Fruit fly (Drosophila melanogaster) whole organism, adult: ENCODE data around the gene unk.

ENCODE experiments used
- CG11617 ChIP-seq: fragments of 200-800 bp; sonication (Bioruptor generic); optimal IDR thresholded peaks from 2 replicates; lab custom pipeline; 2017; ENCODE audit warnings: mild to moderate bottlenecking, missing biosample characterization, missing genetic modification reagents, missing genetic modification characterization
- CG1620 ChIP-seq: fragments of 200-800 bp; sonication (Bioruptor generic); optimal IDR thresholded peaks from 2 replicates; lab custom pipeline; 2016; ENCODE audit warnings: missing biosample characterization, missing genetic modification characterization
- Clk ChIP-seq: fragments of 200-800 bp; sonication (Bioruptor generic); optimal IDR thresholded peaks from 2 replicates; lab custom pipeline; 2017; ENCODE audit warnings: missing biosample characterization, missing genetic modification characterization
- ovo ChIP-seq: fragments of 200-800 bp; sonication (Bioruptor generic); optimal IDR thresholded peaks from 2 replicates; lab custom pipeline; 2016; ENCODE audit warnings: missing biosample characterization, missing genetic modification characterization
- tj ChIP-seq: fragments of 200-800 bp; sonication (Bioruptor generic); optimal IDR thresholded peaks from 3 replicates; lab custom pipeline; 2017; ENCODE audit warnings: missing biosample characterization, mild to moderate bottlenecking, missing genetic modification characterization, moderate library complexity
- toe ChIP-seq: fragments of 200-800 bp; sonication (Bioruptor generic); optimal IDR thresholded peaks from 2 replicates; lab custom pipeline; 2016; ENCODE audit warnings: missing biosample characterization, missing genetic modification characterization

DNA sequence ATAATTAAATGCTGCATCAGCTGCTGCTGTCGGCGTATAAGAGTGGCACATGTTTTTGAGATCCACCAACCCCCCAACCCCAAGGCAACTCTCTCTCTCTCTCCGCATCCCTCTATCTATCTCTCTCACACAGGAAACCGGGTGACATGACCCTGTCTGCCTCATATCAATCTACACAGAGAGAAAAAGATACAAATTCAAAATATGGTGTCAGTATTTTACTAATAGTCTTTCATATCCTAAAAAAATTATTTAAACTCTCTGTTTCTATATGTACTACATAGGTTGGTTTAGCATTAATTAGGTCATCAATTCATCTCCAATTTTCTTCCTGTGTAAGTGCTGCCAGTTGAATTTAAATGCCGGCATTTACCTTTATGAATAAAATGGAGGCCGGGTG lies 17.7 kb upstream of the unk start:
- TF ChIP-seq CG11617 (GFP tag; lab: Kevin White, UChicago) (peak; percentile 21), toe (GFP tag; lab: Kevin White, UChicago) (no peak), Clk (GFP tag; lab: Kevin White, UChicago) (no peak), CG1620 (no peak), tj (GFP tag; lab: Kevin White, UChicago) (peak; percentile 6), ovo (GFP tag; lab: Kevin White, UChicago) (no peak)
